Worm (Caenorhabditis elegans) whole organism, late embryonic: ENCODE measurements around the gene cfz-2.
"Not testable (repeated sequence)": the region's sequence is repeated elsewhere in the genome, so short reads cannot be mapped to it uniquely, and the experiment has no call there.

Experiments used
- C38D4.7 ChIP-seq: fragments of 200-800 bp; sonication (Bioruptor generic); optimal IDR thresholded peaks from 2 replicates; lab custom pipeline; 2018; ENCODE audit warnings: mild to moderate bottlenecking, missing genetic modification characterization, moderate library complexity, missing compliant biosample characterization
- K02D7.2 ChIP-seq: sonication (generic microtip); optimal IDR thresholded peaks from 2 replicates; lab custom pipeline; 2017; ENCODE audit warnings: mild to moderate bottlenecking, missing genetic modification characterization, missing compliant biosample characterization
- K09A11.1 ChIP-seq: sonication (generic microtip); optimal IDR thresholded peaks from 2 replicates; lab custom pipeline; 2017; ENCODE audit warnings: antibody characterized with exemption, mild to moderate bottlenecking, missing genetic modification characterization, missing compliant biosample characterization; ENCODE audit not compliant: insufficient read depth
- T23F11.4 ChIP-seq: fragments of 200-800 bp; sonication (Bioruptor generic); optimal IDR thresholded peaks from 2 replicates; lab custom pipeline; 2018; ENCODE audit warnings: mild to moderate bottlenecking, missing genetic modification characterization, missing compliant biosample characterization
- Y22D7AL.16 ChIP-seq: sonication (generic microtip); optimal IDR thresholded peaks from 2 replicates; lab custom pipeline; 2016; ENCODE audit warnings: missing genetic modification characterization, missing compliant biosample characterization
- ahr-1 ChIP-seq: sonication (generic microtip); optimal IDR thresholded peaks from 2 replicates; lab custom pipeline; 2016; ENCODE audit warnings: missing genetic modification characterization, missing compliant biosample characterization
- ama-1 ChIP-seq: fragments of 150-350 bp; optimal IDR thresholded peaks from 2 replicates; lab custom pipeline; 2014
- ceh-18 ChIP-seq: sonication (generic microtip); optimal IDR thresholded peaks from 2 replicates; lab custom pipeline; 2016; ENCODE audit warnings: missing genetic modification characterization, missing compliant biosample characterization
- ceh-2 ChIP-seq: sonication (generic microtip); optimal IDR thresholded peaks from 2 replicates; lab custom pipeline; 2016; ENCODE audit warnings: missing genotype, missing genetic modification characterization, missing compliant biosample characterization
- ceh-22 ChIP-seq: sonication (generic microtip); optimal IDR thresholded peaks from 2 replicates; lab custom pipeline; 2017; ENCODE audit warnings: missing biosample characterization, missing genetic modification characterization
- ceh-30 ChIP-seq: fragments of 150-350 bp; optimal IDR thresholded peaks from 2 replicates; lab custom pipeline; 2014; ENCODE audit warnings: missing biosample characterization, missing genetic modification characterization
- ceh-31 ChIP-seq: sonication (generic microtip); optimal IDR thresholded peaks from 2 replicates; lab custom pipeline; 2016; ENCODE audit warnings: missing genetic modification characterization, missing compliant biosample characterization
- ceh-34 ChIP-seq: sonication (generic microtip); optimal IDR thresholded peaks from 2 replicates; lab custom pipeline; 2016; ENCODE audit warnings: mild to moderate bottlenecking, missing genetic modification characterization, missing compliant biosample characterization
- ceh-45 ChIP-seq: fragments of 200-800 bp; sonication (Bioruptor generic); IDR thresholded peaks from 2 replicates; pipeline ENCODE4 v1.3.6; 2022; ENCODE audit warnings: missing genetic modification reagents, missing genetic modification characterization, missing compliant biosample characterization
- ceh-48 ChIP-seq: sonication (generic microtip); optimal IDR thresholded peaks from 2 replicates; lab custom pipeline; 2016; ENCODE audit warnings: missing genetic modification characterization, inconsistent platforms, missing compliant biosample characterization
- ceh-6 ChIP-seq: fragments of 200-800 bp; sonication (Bioruptor generic); optimal IDR thresholded peaks from 2 replicates; lab custom pipeline; 2018; ENCODE audit warnings: mild to moderate bottlenecking, missing genetic modification characterization, missing compliant biosample characterization
- ceh-9 ChIP-seq: sonication (generic microtip); optimal IDR thresholded peaks from 2 replicates; lab custom pipeline; 2016; ENCODE audit warnings: mild to moderate bottlenecking, missing genetic modification characterization, inconsistent platforms, missing compliant biosample characterization
- che-1 ChIP-seq: sonication (generic microtip); optimal IDR thresholded peaks from 2 replicates; lab custom pipeline; 2016; ENCODE audit warnings: mild to moderate bottlenecking, missing genetic modification characterization, missing compliant biosample characterization
- dmd-4 ChIP-seq: sonication (generic microtip); optimal IDR thresholded peaks from 2 replicates; lab custom pipeline; 2016; ENCODE audit warnings: borderline replicate concordance, missing genetic modification characterization, missing compliant biosample characterization
- eyg-1 ChIP-seq: sonication (generic microtip); optimal IDR thresholded peaks from 2 replicates; lab custom pipeline; 2016; ENCODE audit warnings: missing genotype, missing genetic modification characterization, missing compliant biosample characterization
- fkh-10 ChIP-seq: fragments of 150-350 bp; optimal IDR thresholded peaks from 2 replicates; lab custom pipeline; 2014; ENCODE audit warnings: missing biosample characterization, missing genetic modification reagents, missing genetic modification characterization
- fkh-6 ChIP-seq: sonication (generic microtip); optimal IDR thresholded peaks from 2 replicates; lab custom pipeline; 2016; ENCODE audit warnings: missing genetic modification characterization, missing compliant biosample characterization
- gmeb-2 ChIP-seq: sonication (generic microtip); optimal IDR thresholded peaks from 2 replicates; lab custom pipeline; 2016; ENCODE audit warnings: missing genetic modification characterization, inconsistent platforms, missing compliant biosample characterization
- hlh-6 ChIP-seq: sonication (generic microtip); optimal IDR thresholded peaks from 2 replicates; lab custom pipeline; 2016; ENCODE audit warnings: missing genotype, missing genetic modification characterization, missing compliant biosample characterization
- hlh-8 ChIP-seq: sonication (generic microtip); optimal IDR thresholded peaks from 2 replicates; lab custom pipeline; 2016; ENCODE audit warnings: missing genotype, missing genetic modification characterization, missing compliant biosample characterization
- lim-6 ChIP-seq: sonication (generic microtip); optimal IDR thresholded peaks from 2 replicates; lab custom pipeline; 2016; ENCODE audit warnings: missing genetic modification characterization, missing compliant biosample characterization
- lin-11 ChIP-seq: fragments of 200-800 bp; sonication (Bioruptor generic); optimal IDR thresholded peaks from 2 replicates; lab custom pipeline; 2018; ENCODE audit warnings: mild to moderate bottlenecking, missing genetic modification characterization, missing compliant biosample characterization
- mec-3 ChIP-seq: sonication (generic microtip); optimal IDR thresholded peaks from 2 replicates; lab custom pipeline; 2016; ENCODE audit warnings: borderline replicate concordance, missing genetic modification characterization, missing compliant biosample characterization
- nfya-1 ChIP-seq: sonication (generic microtip); optimal IDR thresholded peaks from 2 replicates; lab custom pipeline; 2017; ENCODE audit warnings: missing genetic modification characterization, mild to moderate bottlenecking, missing compliant biosample characterization, antibody characterized with exemption, moderate library complexity
- nhr-11 ChIP-seq: fragments of 150-350 bp; optimal IDR thresholded peaks from 2 replicates; lab custom pipeline; 2014; ENCODE audit warnings: missing biosample characterization, missing genetic modification characterization
- nhr-232 ChIP-seq: sonication (generic microtip); optimal IDR thresholded peaks from 2 replicates; lab custom pipeline; 2016; ENCODE audit warnings: missing genetic modification characterization, missing compliant biosample characterization
- npax-4 ChIP-seq: sonication (generic microtip); optimal IDR thresholded peaks from 2 replicates; lab custom pipeline; 2016; ENCODE audit warnings: missing genetic modification characterization, missing compliant biosample characterization
- odd-2 ChIP-seq: sonication (generic microtip); optimal IDR thresholded peaks from 2 replicates; lab custom pipeline; 2017; ENCODE audit warnings: antibody characterized with exemption, mild to moderate bottlenecking, missing genetic modification characterization, missing compliant biosample characterization
- pag-3 ChIP-seq: sonication (generic microtip); optimal IDR thresholded peaks from 2 replicates; lab custom pipeline; 2016; ENCODE audit warnings: missing compliant biosample characterization, missing genetic modification characterization, borderline replicate concordance
- pha-2 ChIP-seq: sonication (generic microtip); optimal IDR thresholded peaks from 2 replicates; lab custom pipeline; 2017; ENCODE audit warnings: mild to moderate bottlenecking, missing genetic modification characterization, missing compliant biosample characterization
- pros-1 ChIP-seq: fragments of 150-350 bp; optimal IDR thresholded peaks from 2 replicates; lab custom pipeline; 2014; ENCODE audit warnings: missing biosample characterization, missing genetic modification reagents, missing genetic modification characterization
- ref-2 ChIP-seq: sonication (generic microtip); optimal IDR thresholded peaks from 2 replicates; lab custom pipeline; 2016; ENCODE audit warnings: missing genetic modification characterization, missing compliant biosample characterization
- rnt-1 ChIP-seq: sonication (generic microtip); optimal IDR thresholded peaks from 2 replicates; lab custom pipeline; 2016; ENCODE audit warnings: missing genetic modification characterization, missing compliant biosample characterization
- sox-2 ChIP-seq: fragments of 200-800 bp; sonication (Bioruptor generic); IDR thresholded peaks from 2 replicates; pipeline ENCODE4 v1.3.6; 2022; ENCODE audit warnings: missing genetic modification reagents, missing genetic modification characterization, missing compliant biosample characterization
- syd-9 ChIP-seq: sonication (generic microtip); optimal IDR thresholded peaks from 2 replicates; lab custom pipeline; 2016; ENCODE audit warnings: mild to moderate bottlenecking, missing genetic modification characterization, moderate library complexity, missing compliant biosample characterization
- tbx-7 ChIP-seq: sonication (generic microtip); optimal IDR thresholded peaks from 2 replicates; lab custom pipeline; 2016; ENCODE audit warnings: missing genotype, missing genetic modification characterization, missing compliant biosample characterization
- unc-3 ChIP-seq, 2 experiments: fragments of 200-800 bp in 1 of 2; sonication (Bioruptor generic) in 1 of 2; sonication (generic microtip) in 1 of 2; conservative IDR thresholded peaks in 1 of 2; optimal IDR thresholded peaks in 1 of 2; 2 replicates each; pipeline versions ENCODE4 v1.3.6 to Lab custom; 2016 to 2022; ENCODE audit warnings: missing compliant biosample characterization in 2 of 2, missing genetic modification characterization in 2 of 2, missing genetic modification reagents in 1 of 2
- unc-42 ChIP-seq: sonication (generic microtip); optimal IDR thresholded peaks from 2 replicates; lab custom pipeline; 2016; ENCODE audit warnings: missing genotype, missing genetic modification characterization, missing compliant biosample characterization
- zip-5 ChIP-seq: sonication (generic microtip); optimal IDR thresholded peaks from 2 replicates; lab custom pipeline; 2016; ENCODE audit warnings: missing genetic modification characterization, missing compliant biosample characterization
- ztf-16 ChIP-seq: sonication (generic microtip); optimal IDR thresholded peaks from 2 replicates; lab custom pipeline; 2017; ENCODE audit warnings: missing genetic modification characterization, missing compliant biosample characterization

cfz-2 gene

DNA sequence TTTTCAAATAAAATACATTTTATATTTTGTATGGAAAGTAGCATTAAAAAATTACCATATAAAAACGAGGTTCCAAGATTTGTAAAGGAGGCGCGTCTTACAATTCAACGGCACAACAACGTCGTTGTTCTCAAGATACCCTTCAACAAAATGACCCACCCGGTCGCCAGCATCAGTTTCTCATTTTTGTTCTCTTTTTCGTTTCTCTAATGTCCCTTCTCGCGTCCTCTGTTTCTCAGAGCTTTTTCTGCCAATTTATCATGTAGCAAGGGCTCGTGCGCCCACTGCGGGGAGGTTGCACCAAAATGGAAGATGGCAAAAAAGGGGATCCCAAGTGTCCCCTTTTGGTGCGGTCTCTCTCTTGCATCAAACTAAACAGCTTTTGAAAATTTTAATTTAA lies 35.2 kb downstream of the cfz-2 start:
- TF ChIP-seq dmd-4 (tag; lab: Kevin White, UChicago) (no peak), pha-2 (tag; lab: Kevin White, UChicago) (no peak), sox-2 (GFP tag; lab: Robert Waterston, UW) (no peak), T23F11.4 (no peak), mec-3 (tag; lab: Kevin White, UChicago) (no peak), pros-1 (no peak), ahr-1 (no peak), ceh-45 (no peak), lim-6 (no peak), C38D4.7 (no peak), eyg-1 (no peak), zip-5 (tag; lab: Kevin White, UChicago) (no peak), ceh-18 (tag; lab: Kevin White, UChicago) (no peak), npax-4 (tag; lab: Kevin White, UChicago) (no peak), pag-3 (tag; lab: Kevin White, UChicago) (no peak), K02D7.2 (tag; lab: Kevin White, UChicago) (no peak), fkh-6 (tag; lab: Kevin White, UChicago) (no peak), nhr-232 (no peak), rnt-1 (tag; lab: Kevin White, UChicago) (no peak), ceh-48 (tag; lab: Kevin White, UChicago) (no peak)
- TF ChIP-seq, all 69 proteins: peak for 0

DNA sequence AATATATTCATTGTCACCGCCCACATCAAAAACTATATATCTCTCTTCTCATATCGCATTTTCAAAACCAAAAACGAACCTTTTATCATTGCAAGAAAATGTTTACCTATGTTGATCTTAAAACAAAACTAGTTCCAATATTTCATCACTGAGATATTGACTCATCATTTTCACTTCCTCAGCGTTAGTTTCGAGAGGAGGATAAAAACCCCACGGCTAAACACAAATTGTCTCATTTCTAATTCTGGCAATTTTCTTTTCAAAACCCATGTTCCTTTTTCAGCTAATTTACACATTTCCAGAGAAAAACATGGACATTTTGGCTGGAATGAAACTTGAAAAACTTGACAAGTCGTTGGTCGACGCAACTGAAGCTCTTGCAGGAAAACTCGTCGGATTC lies 36.1 kb downstream of the cfz-2 start, which contains the start of gene T20D4.7:
Gene T20D4.7, plus strand, starts transcription at position 301 of the 400 bp plus-strand sequence.
- TF ChIP-seq lim-6 (no peak), mec-3 (tag; lab: Kevin White, UChicago) (no peak), Y22D7AL.16 (tag; lab: Kevin White, UChicago) (no peak), ztf-16 (tag; lab: Kevin White, UChicago) (no peak), ama-1 (no peak), hlh-8 (tag; lab: Kevin White, UChicago) (no peak), zip-5 (tag; lab: Kevin White, UChicago) (no peak), ceh-9 (tag; lab: Kevin White, UChicago) (no peak), hlh-6 (tag; lab: Kevin White, UChicago) (no peak), K09A11.1 (tag; lab: Kevin White, UChicago) (no peak), nfya-1 (tag; lab: Kevin White, UChicago) (no peak), ceh-30 (tag; lab: Kevin White, UChicago) (no peak), nhr-11 (tag; lab: Kevin White, UChicago) (no peak), ceh-31 (tag; lab: Kevin White, UChicago) (no peak), fkh-10 (GFP tag; lab: Kevin White, UChicago) (no peak), C38D4.7 (no peak), unc-3 (GFP tag; conservative IDR thresholded peaks at IDR 0.05; lab: Robert Waterston, UW) (no peak), unc-3 (tag; optimal IDR thresholded peaks at IDR 0.05; lab: Kevin White, UChicago) (no peak), ceh-34 (tag; lab: Kevin White, UChicago) (no peak), tbx-7 (tag; lab: Kevin White, UChicago) (no peak), npax-4 (tag; lab: Kevin White, UChicago) (no peak)
- TF ChIP-seq, all 69 proteins: peak for 0

DNA sequence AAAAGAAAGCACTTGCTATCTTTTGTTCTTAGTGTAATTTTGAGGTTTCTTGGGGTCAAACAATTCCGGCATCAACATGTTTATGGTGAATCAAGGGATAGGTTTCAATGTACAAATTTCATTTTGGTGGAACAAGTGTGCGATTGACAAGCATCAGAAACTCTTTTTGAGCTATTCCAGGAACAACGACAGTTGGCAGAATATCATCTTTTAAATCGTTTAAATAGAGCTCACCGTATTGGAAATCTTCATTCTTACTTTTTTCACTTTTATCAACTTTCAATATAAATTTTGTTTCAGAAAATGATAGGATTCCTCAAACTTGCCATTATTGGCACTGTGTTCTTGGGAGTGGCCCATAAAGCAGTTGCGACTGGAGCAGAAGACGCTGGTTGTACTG lies 44.7 kb downstream of the cfz-2 start, which contains the start of gene T20D4.10:
Gene T20D4.10, plus strand, starts transcription at position 301 of the 400 bp plus-strand sequence.
- TF ChIP-seq T23F11.4; pros-1; syd-9 (tag; lab: Kevin White, UChicago): not testable (repeated sequence)

DNA sequence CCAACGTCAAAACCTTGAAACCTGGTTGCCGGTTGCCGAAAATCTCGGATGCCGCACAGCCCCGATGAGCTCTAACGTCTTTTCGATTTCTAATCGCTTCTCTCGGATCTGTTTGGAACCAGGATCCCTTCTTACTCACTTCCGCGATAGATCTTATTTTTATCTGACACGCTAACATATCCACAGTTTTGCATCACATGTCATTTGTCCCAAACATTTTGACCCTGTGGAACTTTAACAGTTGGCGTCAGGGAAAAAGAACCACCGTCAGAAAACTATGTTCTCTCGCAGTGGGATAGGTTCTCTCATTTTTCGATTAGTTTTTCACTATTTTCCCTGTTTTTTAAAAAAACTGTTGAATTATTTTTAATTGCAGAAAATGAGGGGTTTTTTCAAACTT lies 46.4 kb downstream of the cfz-2 start, which contains the start of gene T20D4.11:
Gene T20D4.11, plus strand, starts transcription at position 377 of the 400 bp plus-strand sequence.
- no peak for TF ChIP-seq gmeb-2 (tag; lab: Kevin White, UChicago)
- TF ChIP-seq unc-42 (tag; lab: Kevin White, UChicago): no peak
- TF ChIP-seq che-1: no peak
- TF ChIP-seq unc-3 (GFP tag; conservative IDR thresholded peaks at IDR 0.05; lab: Robert Waterston, UW): no peak
- no peak for TF ChIP-seq unc-3 (tag; optimal IDR thresholded peaks at IDR 0.05; lab: Kevin White, UChicago)
- no peak for TF ChIP-seq ceh-2 (tag; lab: Kevin White, UChicago)
- no peak for TF ChIP-seq ceh-22 (tag; lab: Kevin White, UChicago)
- no peak for TF ChIP-seq odd-2 (tag; lab: Kevin White, UChicago)
- no peak for TF ChIP-seq ceh-6 (GFP tag; lab: Kevin White, UChicago)
- TF ChIP-seq ceh-45: no peak
- no peak for TF ChIP-seq lin-11 (tag; lab: Kevin White, UChicago)
- no peak for TF ChIP-seq ceh-31 (tag; lab: Kevin White, UChicago)
- no peak for TF ChIP-seq ref-2 (tag; lab: Kevin White, UChicago)
- TF ChIP-seq ceh-9 (tag; lab: Kevin White, UChicago): no peak
- no peak for TF ChIP-seq nhr-232
- no peak for TF ChIP-seq pros-1
- no peak for TF ChIP-seq zip-5 (tag; lab: Kevin White, UChicago)
- TF ChIP-seq mec-3 (tag; lab: Kevin White, UChicago): no peak
